Fruit fly (Drosophila melanogaster): ENCODE data around the gene CG43373.

dm6 chr3L:16546159-16546558 is 3.0 kb upstream of the CG43373 start:
- TF ChIP-seq Vsx2 (GFP tag; optimal IDR thresholded peaks at IDR 0.05; ENCODE audit: partially characterized antibody) (no peak), psq (GFP tag; optimal IDR thresholded peaks at IDR 0.05) (no peak), pan (optimal IDR thresholded peaks at IDR 0.05) (no peak), usp (GFP tag; optimal IDR thresholded peaks at IDR 0.05) (no peak), lola (GFP tag; optimal IDR thresholded peaks at IDR 0.05) (no peak), Dif (GFP tag; optimal IDR thresholded peaks at IDR 0.05; ENCODE audit: partially characterized antibody) (no peak)

Measured in whole organism, wandering third instar larva.